Fruit fly (Drosophila melanogaster): ENCODE results near the gene CG44227.

DNA sequence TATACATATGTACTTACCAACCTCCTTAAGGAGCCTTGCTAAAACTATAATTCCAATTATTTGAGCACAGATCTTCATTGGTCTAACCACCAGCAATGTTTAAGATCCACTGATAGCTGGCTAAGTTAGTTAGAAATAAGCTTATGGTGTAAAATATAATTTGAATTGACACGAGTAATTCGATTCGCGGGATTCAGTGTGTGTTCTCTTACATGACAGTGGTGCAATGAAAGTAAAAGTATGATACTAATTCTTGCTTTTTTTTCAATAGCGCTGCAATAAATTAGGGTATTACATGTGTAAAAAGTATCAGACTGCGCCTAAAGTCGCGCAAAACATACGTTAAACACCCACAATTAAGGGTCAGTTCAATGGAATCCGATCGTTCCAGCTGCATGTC, 5.0 kb downstream of the CG44227 start, which contains the start of gene CG33325:
- no peak for TF ChIP-seq usp (GFP tag; optimal IDR thresholded peaks at IDR 0.05)
- TF ChIP-seq Dll (optimal IDR thresholded peaks at IDR 0.05) = no peak
- no peak for TF ChIP-seq psq (optimal IDR thresholded peaks at IDR 0.05)
- TF ChIP-seq EcR (GFP tag; optimal IDR thresholded peaks at IDR 0.05) = no peak
- no peak for TF ChIP-seq pan (optimal IDR thresholded peaks at IDR 0.05)
- no peak for TF ChIP-seq CG8478 (optimal IDR thresholded peaks at IDR 0.05)

All from whole organism.